Worm (Caenorhabditis elegans) whole organism, L3 larva: Measurements from ENCODE around the gene Y41E3.8.

Experiments used
- R02D3.7 ChIP-seq: fragments of 150-350 bp; optimal IDR thresholded peaks from 2 replicates; lab custom pipeline; 2014; ENCODE audit warnings: missing biosample characterization, missing genetic modification characterization
- ZK546.5 ChIP-seq: sonication (generic microtip); optimal IDR thresholded peaks from 2 replicates; lab custom pipeline; 2017; ENCODE audit warnings: missing biosample characterization, missing genetic modification characterization
- aly-2 ChIP-seq: fragments of 150-350 bp; optimal IDR thresholded peaks from 2 replicates; lab custom pipeline; 2014; ENCODE audit warnings: missing biosample characterization, missing genetic modification characterization
- ama-1 ChIP-seq: fragments of 150-350 bp; optimal IDR thresholded peaks from 2 replicates; lab custom pipeline; 2018
- ceh-28 ChIP-seq: fragments of 150-350 bp; optimal IDR thresholded peaks from 2 replicates; lab custom pipeline; 2014; ENCODE audit warnings: missing biosample characterization, missing genetic modification reagents, missing genetic modification characterization
- ceh-82 ChIP-seq: fragments of 150-350 bp; optimal IDR thresholded peaks from 2 replicates; lab custom pipeline; 2014; ENCODE audit warnings: missing biosample characterization, missing genetic modification characterization
- daf-12 ChIP-seq: fragments of 150-350 bp; optimal IDR thresholded peaks from 2 replicates; lab custom pipeline; 2014; ENCODE audit warnings: missing biosample characterization, missing genetic modification reagents, missing genetic modification characterization
- egl-27 ChIP-seq: sonication (generic microtip); optimal IDR thresholded peaks from 4 replicates; lab custom pipeline; 2017; ENCODE audit warnings: missing biosample characterization, missing genetic modification reagents, missing genetic modification characterization
- egl-5 ChIP-seq: fragments of 150-350 bp; optimal IDR thresholded peaks from 2 replicates; lab custom pipeline; 2017; ENCODE audit warnings: missing biosample characterization, missing genetic modification reagents, missing genetic modification characterization, inconsistent platforms
- elt-1 ChIP-seq: fragments of 150-350 bp; optimal IDR thresholded peaks from 2 replicates; lab custom pipeline; 2014; ENCODE audit warnings: missing biosample characterization, missing genetic modification characterization
- elt-2 ChIP-seq: sonication (generic microtip); optimal IDR thresholded peaks from 2 replicates; lab custom pipeline; 2016; ENCODE audit warnings: missing genetic modification reagents, mild to moderate bottlenecking, missing genetic modification characterization, missing compliant biosample characterization
- elt-3 ChIP-seq, 3 experiments: fragments of 150-350 bp in 1 of 3; sonication (generic microtip) in 2 of 3; optimal IDR thresholded peaks; 2 replicates in 2 of 3; 4 replicates in 1 of 3; lab custom pipeline; 2014 to 2017; ENCODE audit warnings: missing biosample characterization in 3 of 3, missing genetic modification characterization in 3 of 3
- fkh-10 ChIP-seq: sonication (generic microtip); optimal IDR thresholded peaks from 2 replicates; lab custom pipeline; 2017; ENCODE audit warnings: missing biosample characterization, missing genetic modification reagents, missing genetic modification characterization
- fkh-2 ChIP-seq: fragments of 150-350 bp; optimal IDR thresholded peaks from 2 replicates; lab custom pipeline; 2014; ENCODE audit warnings: missing biosample characterization, missing genetic modification reagents, missing genetic modification characterization
- fos-1 ChIP-seq: fragments of 150-350 bp; optimal IDR thresholded peaks from 2 replicates; lab custom pipeline; 2014; ENCODE audit warnings: missing biosample characterization, missing genetic modification characterization
- hmg-11 ChIP-seq: sonication (generic microtip); optimal IDR thresholded peaks from 2 replicates; lab custom pipeline; 2016; ENCODE audit warnings: missing genetic modification characterization, missing compliant biosample characterization
- jun-1 ChIP-seq: fragments of 150-350 bp; optimal IDR thresholded peaks from 2 replicates; lab custom pipeline; 2014; ENCODE audit warnings: missing biosample characterization, missing genetic modification reagents, missing genetic modification characterization
- lin-15B ChIP-seq: fragments of 150-350 bp; optimal IDR thresholded peaks from 2 replicates; lab custom pipeline; 2014; ENCODE audit warnings: missing biosample characterization, missing genetic modification characterization
- lin-39 ChIP-seq: fragments of 150-350 bp; optimal IDR thresholded peaks from 2 replicates; lab custom pipeline; 2018; ENCODE audit warnings: missing biosample characterization, missing genetic modification reagents, missing genetic modification characterization
- lsy-12 ChIP-seq: sonication (generic microtip); optimal IDR thresholded peaks from 2 replicates; lab custom pipeline; 2016; ENCODE audit warnings: mild to moderate bottlenecking, missing genetic modification characterization, missing compliant biosample characterization
- mdl-1 ChIP-seq: fragments of 150-350 bp; optimal IDR thresholded peaks from 2 replicates; lab custom pipeline; 2014; ENCODE audit warnings: missing biosample characterization, missing genetic modification characterization
- mml-1 ChIP-seq: fragments of 150-350 bp; sonication (generic microtip); optimal IDR thresholded peaks from 3 replicates; lab custom pipeline; 2014; ENCODE audit warnings: missing biosample characterization, missing genetic modification characterization
- nfya-1 ChIP-seq: sonication (generic microtip); optimal IDR thresholded peaks from 2 replicates; lab custom pipeline; 2017; ENCODE audit warnings: missing genetic modification characterization, mild to moderate bottlenecking, missing compliant biosample characterization, antibody characterized with exemption, moderate library complexity; ENCODE audit not compliant: insufficient read depth
- nhr-11 ChIP-seq: fragments of 150-350 bp; optimal IDR thresholded peaks from 2 replicates; lab custom pipeline; 2014; ENCODE audit warnings: missing biosample characterization, missing genetic modification characterization
- nhr-12 ChIP-seq: fragments of 150-350 bp; optimal IDR thresholded peaks from 2 replicates; lab custom pipeline; 2014; ENCODE audit warnings: missing biosample characterization, missing genetic modification characterization
- nhr-23 ChIP-seq: fragments of 150-350 bp; optimal IDR thresholded peaks from 2 replicates; lab custom pipeline; 2014; ENCODE audit warnings: missing biosample characterization, missing genetic modification reagents, missing genetic modification characterization
- nhr-237 ChIP-seq: fragments of 150-350 bp; optimal IDR thresholded peaks from 2 replicates; lab custom pipeline; 2014; ENCODE audit warnings: missing biosample characterization, missing genetic modification characterization
- nhr-25 ChIP-seq: sonication (generic microtip); optimal IDR thresholded peaks from 2 replicates; lab custom pipeline; 2017; ENCODE audit warnings: missing biosample characterization, missing genetic modification characterization
- nhr-28 ChIP-seq: fragments of 150-350 bp; optimal IDR thresholded peaks from 2 replicates; lab custom pipeline; 2014; ENCODE audit warnings: missing biosample characterization, missing genetic modification characterization
- nhr-43 ChIP-seq: sonication (generic microtip); optimal IDR thresholded peaks from 2 replicates; lab custom pipeline; 2016; ENCODE audit warnings: mild to moderate bottlenecking, missing genetic modification characterization, missing compliant biosample characterization; ENCODE audit not compliant: poor library complexity, severe bottlenecking
- nhr-67 ChIP-seq: fragments of 150-350 bp; optimal IDR thresholded peaks from 2 replicates; lab custom pipeline; 2014; ENCODE audit warnings: missing biosample characterization, missing genetic modification characterization
- nhr-76 ChIP-seq: fragments of 150-350 bp; sonication (generic microtip); optimal IDR thresholded peaks from 5 replicates; lab custom pipeline; 2014; ENCODE audit warnings: missing biosample characterization, missing genetic modification characterization
- nhr-77 ChIP-seq: fragments of 150-350 bp; optimal IDR thresholded peaks from 2 replicates; lab custom pipeline; 2014; ENCODE audit warnings: missing biosample characterization, missing genetic modification characterization
- pha-4 ChIP-seq: fragments of 150-350 bp; optimal IDR thresholded peaks from 2 replicates; lab custom pipeline; 2014; ENCODE audit warnings: missing biosample characterization, missing genetic modification reagents, missing genetic modification characterization
- pqm-1 ChIP-seq: fragments of 150-350 bp; optimal IDR thresholded peaks from 2 replicates; lab custom pipeline; 2017; ENCODE audit warnings: missing biosample characterization, missing genetic modification characterization, inconsistent platforms
- sea-2 ChIP-seq: fragments of 150-350 bp; sonication (generic microtip); optimal IDR thresholded peaks from 4 replicates; lab custom pipeline; 2014; ENCODE audit warnings: missing biosample characterization, missing genetic modification reagents, missing genetic modification characterization
- skn-1 ChIP-seq: fragments of 150-350 bp; optimal IDR thresholded peaks from 2 replicates; lab custom pipeline; 2014; ENCODE audit warnings: missing biosample characterization, missing genetic modification characterization
- snpc-4 ChIP-seq: fragments of 150-350 bp; optimal IDR thresholded peaks from 2 replicates; lab custom pipeline; 2014; ENCODE audit warnings: missing biosample characterization, missing genetic modification characterization
- tbx-2 ChIP-seq: sonication (generic microtip); optimal IDR thresholded peaks from 2 replicates; lab custom pipeline; 2016; ENCODE audit warnings: mild to moderate bottlenecking, missing genetic modification characterization, missing compliant biosample characterization
- unc-62 ChIP-seq: fragments of 150-350 bp; sonication (generic microtip); optimal IDR thresholded peaks from 4 replicates; lab custom pipeline; 2014; ENCODE audit warnings: missing biosample characterization, missing genetic modification reagents, missing genetic modification characterization
- zag-1 ChIP-seq: fragments of 150-350 bp; optimal IDR thresholded peaks from 2 replicates; lab custom pipeline; 2014; ENCODE audit warnings: missing biosample characterization, missing genetic modification characterization
- ztf-11 ChIP-seq: fragments of 150-350 bp; optimal IDR thresholded peaks from 2 replicates; lab custom pipeline; 2014; ENCODE audit warnings: missing biosample characterization, missing genetic modification characterization
- ztf-4 ChIP-seq: fragments of 150-350 bp; optimal IDR thresholded peaks from 2 replicates; lab custom pipeline; 2014; ENCODE audit warnings: missing biosample characterization, missing genetic modification characterization

Y41E3.8 gene

ce11 chrIV:15042159-15042936 is 13.6 kb upstream of the Y41E3.8 start:
- no peak for TF ChIP-seq mdl-1 (tag; lab: Kevin White, UChicago)
- no peak for TF ChIP-seq skn-1 (tag; lab: Kevin White, UChicago)
- no peak for TF ChIP-seq nfya-1 (tag; lab: Kevin White, UChicago)
- TF ChIP-seq ztf-11 (tag; lab: Kevin White, UChicago), result no peak
- TF ChIP-seq fos-1 (tag; lab: Kevin White, UChicago), result no peak
- TF ChIP-seq nhr-76, result no peak
- TF ChIP-seq nhr-67 (tag; lab: Kevin White, UChicago), result no peak
- no peak for TF ChIP-seq nhr-28 (tag; lab: Kevin White, UChicago)
- no peak for TF ChIP-seq nhr-11 (tag; lab: Kevin White, UChicago)
- no peak for TF ChIP-seq zag-1 (tag; lab: Kevin White, UChicago)
- no peak for TF ChIP-seq elt-2 (tag; lab: Kevin White, UChicago)
- TF ChIP-seq elt-3 (tag; optimal IDR thresholded peaks at IDR 0.05; lab: Kevin White, UChicago), result no peak
- TF ChIP-seq tbx-2 (tag; lab: Kevin White, UChicago), result no peak
- TF ChIP-seq hmg-11, result no peak
- TF ChIP-seq nhr-237 (tag; lab: Kevin White, UChicago), result no peak
- TF ChIP-seq sea-2 (GFP tag; lab: Kevin White, UChicago), result no peak
- no peak for TF ChIP-seq nhr-12 (tag; lab: Kevin White, UChicago)

- TF ChIP-seq aly-2 (tag; lab: Kevin White, UChicago), result no peak
- TF ChIP-seq, all 47 proteins: peak for 0
Observed at ce11 chrIV:15041124-15041523, 12.3 kb upstream of the Y41E3.8 start.

DNA sequence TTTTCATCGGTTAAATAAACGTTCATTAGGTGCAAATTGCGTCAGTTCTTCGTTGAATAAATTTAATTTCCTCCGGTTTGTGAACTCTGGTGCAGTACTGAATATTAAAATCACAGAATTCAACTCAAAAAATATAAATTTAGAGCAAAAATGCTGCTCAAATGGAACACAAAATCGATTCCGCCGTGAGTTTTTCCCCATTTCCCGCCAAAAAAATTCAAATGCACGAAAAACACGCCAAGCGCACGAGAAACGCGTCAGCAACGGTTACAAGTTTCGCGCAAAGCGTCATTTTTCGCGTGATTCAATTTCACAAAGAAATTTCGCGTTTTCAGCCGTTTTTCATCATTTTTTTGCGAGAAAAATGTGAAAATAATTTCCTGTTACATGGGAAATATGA is 10.7 kb upstream of the Y41E3.8 start, which contains the start of gene hrpu-1:
TSS of gene hrpu-1 (plus strand) at position 140 of the 400 bp plus-strand sequence.
- TF ChIP-seq ama-1 (lab: Kevin White, UChicago) (peak; percentile 80), nfya-1 (tag; lab: Kevin White, UChicago) (peak; percentile 90), skn-1 (tag; lab: Kevin White, UChicago) (no peak), ZK546.5 (tag; lab: Kevin White, UChicago) (no peak), pha-4 (tag; lab: Kevin White, UChicago) (peak; percentile 87), ceh-28 (tag; lab: Kevin White, UChicago) (peak; percentile 51), unc-62 (GFP tag; lab: Kevin White, UChicago) (no peak), lin-39 (tag; lab: Kevin White, UChicago) (peak; percentile 59), nhr-77 (tag; lab: Kevin White, UChicago) (peak; percentile 73), aly-2 (tag; lab: Kevin White, UChicago) (peak; percentile 46), nhr-237 (tag; lab: Kevin White, UChicago) (no peak), nhr-23 (tag; lab: Kevin White, UChicago) (peak; percentile 63), elt-1 (tag; lab: Kevin White, UChicago) (no peak), ceh-82 (tag; lab: Kevin White, UChicago) (no peak), fkh-2 (tag; lab: Kevin White, UChicago) (no peak), lin-15B (peak; percentile 89), elt-2 (tag; lab: Kevin White, UChicago) (peak; percentile 42), fkh-10 (GFP tag; lab: Kevin White, UChicago) (peak; percentile 2), nhr-43 (peak; percentile 67), ztf-4 (tag; lab: Kevin White, UChicago) (peak; percentile 37), pqm-1 (tag; lab: Kevin White, UChicago) (peak; percentile 35), nhr-25 (tag; lab: Kevin White, UChicago) (peak; percentile 69), snpc-4 (tag; lab: Kevin White, UChicago) (peak; percentile 67), lsy-12 (tag; lab: Kevin White, UChicago) (peak; percentile 16), R02D3.7 (tag; lab: Kevin White, UChicago) (peak; percentile 56), nhr-67 (tag; lab: Kevin White, UChicago) (no peak), egl-5 (tag; lab: Kevin White, UChicago) (no peak), egl-27 (tag; lab: Kevin White, UChicago) (no peak), jun-1 (tag; lab: Kevin White, UChicago) (peak; percentile 79), mml-1 (tag; lab: Kevin White, UChicago) (no peak), hmg-11 (peak; percentile 68), tbx-2 (tag; lab: Kevin White, UChicago) (peak; percentile 44), sea-2 (GFP tag; lab: Kevin White, UChicago) (no peak), daf-12 (tag; lab: Kevin White, UChicago) (no peak)
